Worm (Caenorhabditis elegans) whole organism, midembryonic: ENCODE measurements around the gene srx-104.

ENCODE experiments used
- T22C8.4 ChIP-seq: fragments of 200-800 bp; sonication (Bioruptor generic); IDR thresholded peaks from 2 replicates; pipeline ENCODE4 v1.3.6; 2022; ENCODE audit warnings: missing genetic modification characterization, missing compliant biosample characterization
- cog-1 ChIP-seq: sonication (generic microtip); optimal IDR thresholded peaks from 2 replicates; lab custom pipeline; 2016; ENCODE audit warnings: missing genetic modification characterization, missing compliant biosample characterization
- flt-1 ChIP-seq: fragments of 200-800 bp; sonication (Bioruptor generic); IDR thresholded peaks from 2 replicates; pipeline ENCODE4 v1.3.6; 2022; ENCODE audit warnings: missing genetic modification characterization, missing compliant biosample characterization
- klf-2 ChIP-seq: fragments of 200-800 bp; sonication (Bioruptor generic); conservative IDR thresholded peaks from 2 replicates; pipeline ENCODE4 v1.3.6; 2022; ENCODE audit warnings: missing genetic modification reagents, missing genetic modification characterization, missing compliant biosample characterization
- tab-1 ChIP-seq: fragments of 200-800 bp; sonication (Bioruptor generic); IDR thresholded peaks from 2 replicates; pipeline ENCODE4 v1.3.6; 2022; ENCODE audit warnings: missing genetic modification characterization, missing compliant biosample characterization
- ztf-23 ChIP-seq: fragments of 200-800 bp; sonication (Bioruptor generic); IDR thresholded peaks from 2 replicates; pipeline ENCODE4 v1.3.6; 2022; ENCODE audit warnings: missing genetic modification reagents, missing genetic modification characterization, missing compliant biosample characterization
- ztf-29 ChIP-seq: fragments of 200-800 bp; sonication (Bioruptor generic); IDR thresholded peaks from 2 replicates; pipeline ENCODE4 v1.3.6; 2022; ENCODE audit warnings: missing genetic modification reagents, missing genetic modification characterization, missing compliant biosample characterization

DNA sequence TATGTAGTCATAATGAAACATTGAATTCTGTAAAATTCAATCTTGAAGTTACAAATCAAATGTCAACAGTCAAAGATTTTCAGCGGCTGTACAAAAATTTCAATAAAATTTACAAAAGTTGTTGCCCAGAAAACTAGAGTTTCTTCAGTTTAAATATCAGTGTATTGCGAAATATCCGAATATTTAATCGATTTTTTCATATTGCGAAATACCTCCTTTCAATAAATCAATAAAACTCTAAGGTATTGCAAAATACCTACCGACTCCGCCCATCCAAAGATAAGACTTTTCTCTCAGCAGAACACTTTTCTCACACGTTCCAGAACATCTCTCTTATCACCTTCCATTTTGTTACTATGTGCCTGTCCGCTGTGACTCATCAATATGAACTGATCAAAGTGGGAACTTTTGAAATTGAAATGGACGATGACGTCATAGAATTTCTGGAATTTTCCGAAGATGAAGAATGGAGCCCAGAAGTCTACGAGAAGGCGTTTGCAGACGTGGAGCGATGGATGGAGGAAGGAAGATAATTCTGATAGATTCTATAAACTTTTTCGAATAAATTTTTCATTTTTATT is 14.9 kb downstream of the srx-104 start:
- TF ChIP-seq flt-1 (GFP tag; lab: Robert Waterston, UW) (no peak), T22C8.4 (no peak), tab-1 (GFP tag; lab: Robert Waterston, UW) (no peak), klf-2 (GFP tag; lab: Robert Waterston, UW) (no peak), ztf-29 (GFP tag; lab: Robert Waterston, UW) (no peak), ztf-23 (GFP tag; lab: Robert Waterston, UW) (no peak), cog-1 (tag; lab: Kevin White, UChicago) (no peak)
